Fruit fly (Drosophila melanogaster) whole organism, larva: ENCODE data around the gene eRF1.

Experiments used
- noc ChIP-seq: fragments of 200-800 bp; sonication (Bioruptor generic); optimal IDR thresholded peaks from 3 replicates; lab custom pipeline; 2019; ENCODE audit warnings: missing biosample characterization, mild to moderate bottlenecking, missing genetic modification characterization, moderate library complexity

The eRF1 gene

dm6 chr3L:20402665-20403492 is 54.7 kb downstream of the eRF1 start:
- TF ChIP-seq noc (tag; lab: Kevin White, UChicago): no peak
